Worm (Caenorhabditis elegans) whole organism, young adult: ENCODE data around the gene Y40B10A.9.

Experiments
- F52B5.7 ChIP-seq: sonication (generic microtip); optimal IDR thresholded peaks from 2 replicates; lab custom pipeline; 2016; ENCODE audit warnings: mild to moderate bottlenecking, missing genetic modification characterization, missing compliant biosample characterization
- fkh-3 ChIP-seq: sonication (generic microtip); optimal IDR thresholded peaks from 2 replicates; lab custom pipeline; 2016; ENCODE audit warnings: mild to moderate bottlenecking, missing genetic modification characterization, missing compliant biosample characterization
- hlh-26 ChIP-seq: fragments of 200-800 bp; sonication (Bioruptor generic); conservative IDR thresholded peaks from 2 replicates; pipeline ENCODE4 v1.3.6; 2022; ENCODE audit warnings: missing genetic modification reagents, missing genetic modification characterization, missing compliant biosample characterization
- madf-10 ChIP-seq: sonication (generic microtip); optimal IDR thresholded peaks from 2 replicates; lab custom pipeline; 2016; ENCODE audit warnings: mild to moderate bottlenecking, missing genetic modification characterization, missing compliant biosample characterization
- mxl-1 ChIP-seq: sonication (generic microtip); optimal IDR thresholded peaks from 2 replicates; lab custom pipeline; 2016; ENCODE audit warnings: missing genetic modification characterization, missing compliant biosample characterization
- pha-4 ChIP-seq: fragments of 150-350 bp; sonication (generic microtip); optimal IDR thresholded peaks from 2 replicates; lab custom pipeline; 2014; ENCODE audit warnings: missing biosample characterization, missing genetic modification reagents, missing genetic modification characterization
- rpc-1 ChIP-seq, 2 experiments: fragments of 150-350 bp in 1 of 2; sonication (generic microtip) in 1 of 2; optimal IDR thresholded peaks; 2 replicates each; lab custom pipeline; 2014 to 2018; ENCODE audit warnings: missing biosample characterization in 1 of 2, missing genetic modification characterization in 1 of 2, missing genetic modification reagents in 1 of 2, missing genotype in 1 of 2
- snpc-4 ChIP-seq, 5 experiments: fragments of 150-350 bp in 1 of 5; sonication (generic microtip) in 4 of 5; optimal IDR thresholded peaks; 2 replicates each; lab custom pipeline; 2014 to 2018; ENCODE audit warnings: missing genetic modification characterization in 5 of 5, missing biosample characterization in 3 of 5, antibody characterized with exemption in 2 of 5, mild to moderate bottlenecking in 2 of 5, missing compliant biosample characterization in 2 of 5, missing genotype in 2 of 5, moderate library complexity in 2 of 5, missing genetic modification reagents in 1 of 5
- tbp1 ChIP-seq: fragments of 200-800 bp; sonication (Bioruptor generic); optimal IDR thresholded peaks from 2 replicates; lab custom pipeline; 2018; ENCODE audit warnings: mild to moderate bottlenecking, missing genetic modification characterization, missing compliant biosample characterization

- TF ChIP-seq snpc-4 (GFP tag; optimal IDR thresholded peaks at IDR 0.05; lab: Kevin White, UChicago) (no peak), snpc-4 (tag; optimal IDR thresholded peaks at IDR 0.05; lab: Kevin White, UChicago) (no peak), hlh-26 (GFP tag; lab: Robert Waterston, UW) (no peak), mxl-1 (tag; lab: Kevin White, UChicago) (no peak), tbp1 (GFP tag; lab: Kevin White, UChicago) (no peak), pha-4 (tag; lab: Kevin White, UChicago) (no peak), rpc-1 (optimal IDR thresholded peaks at IDR 0.05; lab: Kevin White, UChicago) (no peak), rpc-1 (tag; optimal IDR thresholded peaks at IDR 0.05; lab: Kevin White, UChicago) (no peak), fkh-3 (tag; lab: Kevin White, UChicago) (no peak), madf-10 (tag; lab: Kevin White, UChicago) (no peak), F52B5.7 (tag; lab: Kevin White, UChicago) (no peak)
These were observed 42.8 kb downstream of the Y40B10A.9 start, which contains the start of gene F59A7.12 for ce11 chrV:2029877-2030276.
